Worm (Caenorhabditis elegans) whole organism, L2 larva: ENCODE data around the gene srp-3.

Experiments
- C34F6.9 ChIP-seq: fragments of 150-350 bp; optimal IDR thresholded peaks from 2 replicates; lab custom pipeline; 2014; ENCODE audit warnings: missing biosample characterization, missing genetic modification characterization
- R02D3.7 ChIP-seq: fragments of 150-350 bp; optimal IDR thresholded peaks from 2 replicates; lab custom pipeline; 2014; ENCODE audit warnings: missing biosample characterization, missing genetic modification characterization
- ZK546.5 ChIP-seq: sonication (generic microtip); optimal IDR thresholded peaks from 2 replicates; lab custom pipeline; 2017; ENCODE audit warnings: missing biosample characterization, missing genetic modification characterization
- alr-1 ChIP-seq: fragments of 150-350 bp; optimal IDR thresholded peaks from 2 replicates; lab custom pipeline; 2014; ENCODE audit warnings: missing biosample characterization, missing genetic modification characterization
- aly-2 ChIP-seq: fragments of 150-350 bp; optimal IDR thresholded peaks from 2 replicates; lab custom pipeline; 2014; ENCODE audit warnings: missing biosample characterization, missing genetic modification characterization
- ceh-16 ChIP-seq: fragments of 150-350 bp; optimal IDR thresholded peaks from 2 replicates; lab custom pipeline; 2014; ENCODE audit warnings: missing biosample characterization, missing genetic modification characterization
- ceh-82 ChIP-seq: fragments of 150-350 bp; optimal IDR thresholded peaks from 2 replicates; lab custom pipeline; 2014; ENCODE audit warnings: missing biosample characterization, missing genetic modification characterization
- crh-2 ChIP-seq: sonication (generic microtip); optimal IDR thresholded peaks from 2 replicates; lab custom pipeline; 2017; ENCODE audit warnings: missing biosample characterization, missing genetic modification characterization
- dmd-4 ChIP-seq: sonication (generic microtip); optimal IDR thresholded peaks from 2 replicates; lab custom pipeline; 2017; ENCODE audit warnings: missing biosample characterization, missing genetic modification characterization
- elt-1 ChIP-seq: fragments of 150-350 bp; optimal IDR thresholded peaks from 2 replicates; lab custom pipeline; 2014; ENCODE audit warnings: missing biosample characterization, missing genetic modification characterization
- elt-3 ChIP-seq: sonication (generic microtip); optimal IDR thresholded peaks from 2 replicates; lab custom pipeline; 2017; ENCODE audit warnings: missing biosample characterization, missing genetic modification characterization
- gmeb-1 ChIP-seq: fragments of 150-350 bp; optimal IDR thresholded peaks from 2 replicates; lab custom pipeline; 2014; ENCODE audit warnings: missing biosample characterization, missing genetic modification characterization
- lin-11 ChIP-seq: fragments of 150-350 bp; sonication (generic microtip); optimal IDR thresholded peaks from 2 replicates; lab custom pipeline; 2014; ENCODE audit warnings: missing biosample characterization, missing genetic modification characterization, inconsistent platforms, mixed read lengths
- lsy-2 ChIP-seq, 2 experiments: fragments of 150-350 bp in 1 of 2; sonication (generic microtip) in 1 of 2; optimal IDR thresholded peaks; 2 replicates each; lab custom pipeline; 2014 to 2017; ENCODE audit warnings: missing biosample characterization in 2 of 2, missing genetic modification characterization in 2 of 2
- mbf-1 ChIP-seq: sonication (generic microtip); optimal IDR thresholded peaks from 2 replicates; lab custom pipeline; 2017; ENCODE audit warnings: missing biosample characterization, missing genetic modification characterization
- mdl-1 ChIP-seq, 2 experiments: fragments of 150-350 bp in 1 of 2; sonication (generic microtip) in 1 of 2; optimal IDR thresholded peaks; 2 replicates each; lab custom pipeline; 2017; ENCODE audit warnings: missing biosample characterization in 2 of 2, missing genetic modification characterization in 2 of 2
- nhr-12 ChIP-seq: fragments of 150-350 bp; optimal IDR thresholded peaks from 2 replicates; lab custom pipeline; 2014; ENCODE audit warnings: missing biosample characterization, missing genetic modification characterization
- nhr-129 ChIP-seq: fragments of 150-350 bp; optimal IDR thresholded peaks from 2 replicates; lab custom pipeline; 2014; ENCODE audit warnings: missing biosample characterization, missing genetic modification characterization
- nhr-21 ChIP-seq: fragments of 150-350 bp; optimal IDR thresholded peaks from 2 replicates; lab custom pipeline; 2014; ENCODE audit warnings: missing biosample characterization, missing genetic modification characterization
- nhr-23 ChIP-seq: fragments of 150-350 bp; optimal IDR thresholded peaks from 2 replicates; lab custom pipeline; 2014; ENCODE audit warnings: missing biosample characterization, missing genetic modification reagents, missing genetic modification characterization
- nhr-6 ChIP-seq: fragments of 150-350 bp; optimal IDR thresholded peaks from 2 replicates; lab custom pipeline; 2014; ENCODE audit warnings: missing biosample characterization, missing genetic modification characterization
- nhr-77 ChIP-seq: fragments of 150-350 bp; optimal IDR thresholded peaks from 2 replicates; lab custom pipeline; 2014; ENCODE audit warnings: missing biosample characterization, missing genetic modification characterization
- peb-1 ChIP-seq: fragments of 150-350 bp; optimal IDR thresholded peaks from 2 replicates; lab custom pipeline; 2014; ENCODE audit warnings: missing biosample characterization, missing genetic modification characterization
- sem-4 ChIP-seq: fragments of 150-350 bp; optimal IDR thresholded peaks from 2 replicates; lab custom pipeline; 2014; ENCODE audit warnings: missing biosample characterization, missing genetic modification reagents, missing genetic modification characterization
- skn-1 ChIP-seq: sonication (generic microtip); optimal IDR thresholded peaks from 2 replicates; lab custom pipeline; 2017; ENCODE audit warnings: missing biosample characterization, missing genetic modification characterization
- sma-9 ChIP-seq, 2 experiments: fragments of 150-350 bp in 1 of 2; sonication (generic microtip) in 1 of 2; optimal IDR thresholded peaks; 2 replicates each; lab custom pipeline; 2014 to 2016; ENCODE audit warnings: missing genetic modification characterization in 2 of 2, mild to moderate bottlenecking in 1 of 2, missing biosample characterization in 1 of 2, missing compliant biosample characterization in 1 of 2, missing genetic modification reagents in 1 of 2, moderate library complexity in 1 of 2
- snpc-4 ChIP-seq: fragments of 150-350 bp; optimal IDR thresholded peaks from 2 replicates; lab custom pipeline; 2014; ENCODE audit warnings: missing biosample characterization, missing genetic modification characterization
- unc-39 ChIP-seq: fragments of 150-350 bp; optimal IDR thresholded peaks from 2 replicates; lab custom pipeline; 2014; ENCODE audit warnings: missing biosample characterization, missing genetic modification characterization
- unc-62 ChIP-seq: fragments of 150-350 bp; optimal IDR thresholded peaks from 2 replicates; lab custom pipeline; 2014; ENCODE audit warnings: missing biosample characterization, missing genetic modification reagents, missing genetic modification characterization
- ztf-11 ChIP-seq: sonication (generic microtip); optimal IDR thresholded peaks from 2 replicates; lab custom pipeline; 2017; ENCODE audit warnings: missing biosample characterization, missing genetic modification characterization
- ztf-4 ChIP-seq: fragments of 150-350 bp; optimal IDR thresholded peaks from 2 replicates; lab custom pipeline; 2014; ENCODE audit warnings: missing biosample characterization, missing genetic modification characterization

The srp-3 gene

ce11 chrV:1945875-1946274 lies 37.2 kb downstream of the srp-3 start:
- TF ChIP-seq lsy-2 (tag; optimal IDR thresholded peaks at IDR 0.05; lab: Kevin White, UChicago) (no peak), mbf-1 (tag; lab: Kevin White, UChicago) (no peak), ztf-11 (tag; lab: Kevin White, UChicago) (no peak), ztf-4 (tag; lab: Kevin White, UChicago) (no peak), elt-3 (tag; lab: Kevin White, UChicago) (no peak), skn-1 (tag; lab: Kevin White, UChicago) (no peak), nhr-21 (tag; lab: Kevin White, UChicago) (no peak), crh-2 (tag; lab: Kevin White, UChicago) (no peak), sma-9 (GFP tag; optimal IDR thresholded peaks at IDR 0.05; lab: Kevin White, UChicago) (no peak), sma-9 (tag; optimal IDR thresholded peaks at IDR 0.05; lab: Kevin White, UChicago) (no peak), aly-2 (tag; lab: Kevin White, UChicago) (no peak), nhr-77 (tag; lab: Kevin White, UChicago) (no peak), mdl-1 (tag; optimal IDR thresholded peaks at IDR 0.05; lab: Kevin White, UChicago) (no peak), nhr-23 (tag; lab: Kevin White, UChicago) (no peak), nhr-12 (no peak), R02D3.7 (tag; lab: Kevin White, UChicago) (no peak), elt-1 (no peak), lin-11 (tag; lab: Kevin White, UChicago) (no peak), alr-1 (tag; lab: Kevin White, UChicago) (no peak), unc-39 (tag; lab: Kevin White, UChicago) (no peak), ZK546.5 (no peak)

- TF ChIP-seq R02D3.7 (tag; lab: Kevin White, UChicago) (no peak), ceh-82 (tag; lab: Kevin White, UChicago) (no peak), dmd-4 (no peak), nhr-6 (tag; lab: Kevin White, UChicago) (no peak), alr-1 (tag; lab: Kevin White, UChicago) (no peak), ztf-4 (tag; lab: Kevin White, UChicago) (no peak), gmeb-1 (tag; lab: Kevin White, UChicago) (no peak), sma-9 (GFP tag; optimal IDR thresholded peaks at IDR 0.05; lab: Kevin White, UChicago) (no peak), sma-9 (tag; optimal IDR thresholded peaks at IDR 0.05; lab: Kevin White, UChicago) (no peak), mdl-1 (tag; optimal IDR thresholded peaks at IDR 0.05; lab: Kevin White, UChicago) (no peak), skn-1 (tag; lab: Kevin White, UChicago) (no peak), lsy-2 (tag; optimal IDR thresholded peaks at IDR 0.05; lab: Kevin White, UChicago) (no peak), ceh-16 (tag; lab: Kevin White, UChicago) (no peak), nhr-23 (tag; lab: Kevin White, UChicago) (no peak), unc-62 (GFP tag; lab: Kevin White, UChicago) (no peak)
Observed at ce11 chrV:1955246-1955645, 46.6 kb downstream of the srp-3 start.

ce11 chrV:1957110-1957509 lies 48.5 kb downstream of the srp-3 start, which contains the start of gene fipr-25:
Gene fipr-25 (plus strand): TSS chrV:1957410.
- TF ChIP-seq peb-1 (tag; lab: Kevin White, UChicago), result no peak
- no peak for TF ChIP-seq nhr-129 (tag; lab: Kevin White, UChicago)
- TF ChIP-seq snpc-4 (tag; lab: Kevin White, UChicago), result no peak
- no peak for TF ChIP-seq ceh-16 (tag; lab: Kevin White, UChicago)
- TF ChIP-seq nhr-12, result no peak
- TF ChIP-seq unc-39 (tag; lab: Kevin White, UChicago), result no peak
- TF ChIP-seq sma-9 (GFP tag; optimal IDR thresholded peaks at IDR 0.05; lab: Kevin White, UChicago), result no peak
- no peak for TF ChIP-seq sma-9 (tag; optimal IDR thresholded peaks at IDR 0.05; lab: Kevin White, UChicago)
- no peak for TF ChIP-seq C34F6.9 (tag; lab: Kevin White, UChicago)
- TF ChIP-seq aly-2 (tag; lab: Kevin White, UChicago), result no peak
- TF ChIP-seq nhr-6 (tag; lab: Kevin White, UChicago), result no peak
- TF ChIP-seq sem-4 (tag; lab: Kevin White, UChicago), result no peak
